Worm (Caenorhabditis elegans) whole organism, L4 larva: ENCODE data around the gene nhr-182.

Experiments
- D1046.2 ChIP-seq: fragments of 200-800 bp; sonication (Bioruptor generic); IDR thresholded peaks from 2 replicates; pipeline ENCODE4 v1.3.6; 2022; ENCODE audit warnings: missing genetic modification characterization, missing compliant biosample characterization
- F10B5.3 ChIP-seq: sonication (generic microtip); optimal IDR thresholded peaks from 2 replicates; lab custom pipeline; 2016; ENCODE audit warnings: mild to moderate bottlenecking, missing genetic modification characterization, missing compliant biosample characterization
- F26F4.8 ChIP-seq: fragments of 200-800 bp; sonication (Bioruptor generic); conservative IDR thresholded peaks from 2 replicates; pipeline ENCODE4 v1.3.6; 2022; ENCODE audit warnings: missing genetic modification characterization, missing compliant biosample characterization
- F37D6.2 ChIP-seq: sonication (generic microtip); optimal IDR thresholded peaks from 2 replicates; lab custom pipeline; 2016; ENCODE audit warnings: mild to moderate bottlenecking, missing genetic modification characterization, missing compliant biosample characterization
- R02D3.7 ChIP-seq: fragments of 150-350 bp; sonication (generic microtip); optimal IDR thresholded peaks from 3 replicates; lab custom pipeline; 2014; ENCODE audit warnings: missing biosample characterization, missing genetic modification characterization
- T20F7.1 ChIP-seq: fragments of 200-800 bp; sonication (Bioruptor generic); optimal IDR thresholded peaks from 2 replicates; lab custom pipeline; 2018; ENCODE audit warnings: mild to moderate bottlenecking, missing genetic modification characterization, missing compliant biosample characterization
- Y5F2A.4 ChIP-seq: fragments of 200-800 bp; sonication (Bioruptor generic); optimal IDR thresholded peaks from 2 replicates; lab custom pipeline; 2018; ENCODE audit warnings: mild to moderate bottlenecking, missing genetic modification characterization, missing compliant biosample characterization
- aha-1 ChIP-seq: fragments of 150-350 bp; peaks from one replicate; lab custom pipeline; 2014; ENCODE audit warnings: missing biosample characterization, missing genetic modification characterization
- aly-2 ChIP-seq: sonication (generic microtip); optimal IDR thresholded peaks from 2 replicates; lab custom pipeline; 2018; ENCODE audit warnings: missing biosample characterization, missing genetic modification characterization
- ceh-44 ChIP-seq: fragments of 200-800 bp; sonication (Bioruptor generic); IDR thresholded peaks from 2 replicates; pipeline ENCODE4 v1.3.6; 2022; ENCODE audit warnings: missing genetic modification reagents, missing genetic modification characterization, missing compliant biosample characterization
- ces-1 ChIP-seq: fragments of 150-350 bp; sonication (generic microtip); optimal IDR thresholded peaks from 4 replicates; lab custom pipeline; 2014; ENCODE audit warnings: missing biosample characterization, missing genetic modification reagents, missing genetic modification characterization
- ctbp-1 ChIP-seq: fragments of 200-800 bp; sonication (Bioruptor generic); IDR thresholded peaks from 2 replicates; pipeline ENCODE4 v1.3.6; 2022; ENCODE audit warnings: missing genetic modification reagents, missing genetic modification characterization, missing compliant biosample characterization
- daf-12 ChIP-seq: fragments of 150-350 bp; optimal IDR thresholded peaks from 2 replicates; lab custom pipeline; 2014; ENCODE audit warnings: missing biosample characterization, missing genetic modification reagents, missing genetic modification characterization
- daf-16 ChIP-seq, 3 experiments: sonication (generic microtip); optimal IDR thresholded peaks; 2 replicates each; lab custom pipeline; 2016 to 2017; ENCODE audit warnings: missing genetic modification characterization in 3 of 3, missing genetic modification reagents in 3 of 3, mild to moderate bottlenecking in 2 of 3, missing compliant biosample characterization in 2 of 3, missing biosample characterization in 1 of 3, moderate library complexity in 1 of 3
- dmd-6 ChIP-seq: fragments of 200-800 bp; sonication (Bioruptor generic); IDR thresholded peaks from 2 replicates; pipeline ENCODE4 v1.3.6; 2022; ENCODE audit warnings: missing genetic modification reagents, missing genetic modification characterization, missing compliant biosample characterization
- dpl-1 ChIP-seq: fragments of 150-350 bp; optimal IDR thresholded peaks from 2 replicates; lab custom pipeline; 2014; ENCODE audit warnings: missing biosample characterization, missing genetic modification reagents, missing genetic modification characterization
- duxl-1 ChIP-seq: sonication (generic microtip); optimal IDR thresholded peaks from 2 replicates; lab custom pipeline; 2016; ENCODE audit warnings: mild to moderate bottlenecking, missing genetic modification characterization, moderate library complexity, missing compliant biosample characterization; ENCODE audit not compliant: poor library complexity
- dve-1 ChIP-seq: sonication (generic microtip); optimal IDR thresholded peaks from 2 replicates; lab custom pipeline; 2017; ENCODE audit warnings: antibody characterized with exemption, mild to moderate bottlenecking, missing genetic modification characterization, missing compliant biosample characterization; ENCODE audit not compliant: insufficient read depth
- gei-8 ChIP-seq: fragments of 200-800 bp; sonication (Bioruptor generic); optimal IDR thresholded peaks from 2 replicates; lab custom pipeline; 2018; ENCODE audit warnings: mild to moderate bottlenecking, missing genetic modification characterization, missing compliant biosample characterization
- hif-1 ChIP-seq, 2 experiments: sonication (generic microtip); optimal IDR thresholded peaks; 2 replicates each; lab custom pipeline; 2016 to 2017; ENCODE audit warnings: missing compliant biosample characterization in 2 of 2, missing genetic modification characterization in 2 of 2, missing genetic modification reagents in 2 of 2, missing genotype in 2 of 2, mild to moderate bottlenecking in 1 of 2
- hlh-11 ChIP-seq: fragments of 200-800 bp; sonication (Bioruptor generic); optimal IDR thresholded peaks from 2 replicates; lab custom pipeline; 2018; ENCODE audit warnings: mild to moderate bottlenecking, missing genetic modification characterization, missing compliant biosample characterization
- jun-1 ChIP-seq: fragments of 150-350 bp; optimal IDR thresholded peaks from 2 replicates; lab custom pipeline; 2014; ENCODE audit warnings: missing biosample characterization, missing genetic modification reagents, missing genetic modification characterization
- lim-7 ChIP-seq: fragments of 200-800 bp; sonication (Bioruptor generic); IDR thresholded peaks from 2 replicates; pipeline ENCODE4 v1.3.6; 2022; ENCODE audit warnings: missing genetic modification characterization, missing compliant biosample characterization
- lin-1 ChIP-seq: fragments of 200-800 bp; sonication (Bioruptor generic); IDR thresholded peaks from 2 replicates; pipeline ENCODE4 v1.3.6; 2022; ENCODE audit warnings: missing genetic modification reagents, missing genetic modification characterization, missing compliant biosample characterization
- lin-38 ChIP-seq: fragments of 200-800 bp; sonication (Bioruptor generic); IDR thresholded peaks from 2 replicates; pipeline ENCODE4 v1.3.6; 2022; ENCODE audit warnings: missing genetic modification reagents, missing genetic modification characterization, missing compliant biosample characterization
- madf-5 ChIP-seq, 2 experiments: fragments of 200-800 bp; sonication (Bioruptor generic); IDR thresholded peaks; 2 replicates each; pipeline ENCODE4 v1.3.6; 2022; ENCODE audit warnings: missing compliant biosample characterization in 2 of 2, missing genetic modification characterization in 2 of 2
- mdl-1 ChIP-seq, 2 experiments: fragments of 150-350 bp in 1 of 2; sonication (generic microtip) in 1 of 2; optimal IDR thresholded peaks; 2 replicates each; lab custom pipeline; 2014 to 2017; ENCODE audit warnings: missing biosample characterization in 2 of 2, missing genetic modification characterization in 2 of 2
- mdt-29 ChIP-seq: fragments of 200-800 bp; sonication (Bioruptor generic); IDR thresholded peaks from 2 replicates; pipeline ENCODE4 v1.3.6; 2022; ENCODE audit warnings: missing genetic modification reagents, missing genetic modification characterization, missing compliant biosample characterization
- nhr-102 ChIP-seq: sonication (generic microtip); optimal IDR thresholded peaks from 2 replicates; lab custom pipeline; 2016; ENCODE audit warnings: mild to moderate bottlenecking, missing genetic modification characterization, moderate library complexity, missing compliant biosample characterization
- nhr-11 ChIP-seq: fragments of 150-350 bp; optimal IDR thresholded peaks from 2 replicates; lab custom pipeline; 2014; ENCODE audit warnings: missing biosample characterization, missing genetic modification characterization
- nhr-25 ChIP-seq: sonication (generic microtip); optimal IDR thresholded peaks from 2 replicates; lab custom pipeline; 2017; ENCODE audit warnings: missing genetic modification characterization, mild to moderate bottlenecking, missing compliant biosample characterization, antibody characterized with exemption, moderate library complexity, borderline replicate concordance; ENCODE audit not compliant: insufficient read depth
- nhr-28 ChIP-seq: fragments of 150-350 bp; optimal IDR thresholded peaks from 2 replicates; lab custom pipeline; 2014; ENCODE audit warnings: missing biosample characterization, missing genetic modification characterization
- nhr-41 ChIP-seq: fragments of 200-800 bp; sonication (Bioruptor generic); IDR thresholded peaks from 2 replicates; pipeline ENCODE4 v1.3.6; 2022; ENCODE audit warnings: missing genetic modification reagents, missing genetic modification characterization, missing compliant biosample characterization
- nhr-48 ChIP-seq: sonication (generic microtip); optimal IDR thresholded peaks from 2 replicates; lab custom pipeline; 2016; ENCODE audit warnings: mild to moderate bottlenecking, missing genetic modification characterization, missing compliant biosample characterization
- nhr-77 ChIP-seq: fragments of 150-350 bp; optimal IDR thresholded peaks from 2 replicates; lab custom pipeline; 2014; ENCODE audit warnings: missing biosample characterization, missing genetic modification characterization
- pqm-1 ChIP-seq: sonication (generic microtip); optimal IDR thresholded peaks from 2 replicates; lab custom pipeline; 2017; ENCODE audit warnings: missing biosample characterization, missing genetic modification characterization
- unc-130 ChIP-seq: sonication (generic microtip); optimal IDR thresholded peaks from 2 replicates; lab custom pipeline; 2016; ENCODE audit warnings: missing genetic modification reagents, missing genetic modification characterization, missing compliant biosample characterization
- zfp-2 ChIP-seq: sonication (generic microtip); optimal IDR thresholded peaks from 2 replicates; lab custom pipeline; 2016; ENCODE audit warnings: mild to moderate bottlenecking, missing genetic modification characterization, missing compliant biosample characterization
- zfp-3 ChIP-seq: fragments of 200-800 bp; sonication (Bioruptor generic); conservative IDR thresholded peaks from 2 replicates; pipeline ENCODE4 v1.3.6; 2022; ENCODE audit warnings: missing genetic modification reagents, missing genetic modification characterization, missing compliant biosample characterization
- ztf-11 ChIP-seq: fragments of 150-350 bp; optimal IDR thresholded peaks from 2 replicates; lab custom pipeline; 2014; ENCODE audit warnings: missing biosample characterization, missing genetic modification characterization
- ztf-7 ChIP-seq: fragments of 150-350 bp; optimal IDR thresholded peaks from 2 replicates; lab custom pipeline; 2014; ENCODE audit warnings: missing biosample characterization, missing genetic modification characterization

Gene nhr-182

DNA sequence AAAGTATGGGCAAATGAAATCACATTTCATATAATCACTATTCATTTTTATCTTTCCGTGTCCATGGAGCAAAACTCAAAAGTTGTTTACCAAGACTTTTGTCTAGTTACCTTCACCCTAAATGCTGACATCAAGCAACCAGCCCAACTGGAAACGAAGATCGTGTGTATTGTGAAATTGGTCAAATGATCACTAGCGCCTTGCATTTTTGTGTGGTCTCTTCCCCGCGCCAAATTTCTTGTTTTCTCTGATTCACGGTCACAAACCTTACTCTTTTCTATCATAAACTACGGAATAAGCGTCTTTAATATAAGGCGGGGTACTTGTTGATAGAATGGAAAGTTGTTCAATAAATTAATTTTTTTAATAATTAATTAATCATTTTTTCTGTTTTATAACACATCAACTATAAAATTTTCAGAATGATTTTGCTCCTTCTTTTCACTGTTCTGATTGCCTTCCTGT lies 9.6 kb downstream of the nhr-182 start, which contains the start of gene cyp-33C7 (continued):
- TF ChIP-seq lin-1 (GFP tag; lab: Robert Waterston, UW) (0 out of 2 replicates have a peak, but pooled peaks have one; percentile 36), nhr-28 (tag; lab: Kevin White, UChicago) (peak; percentile 98), madf-5 (GFP tag; IDR thresholded peaks at IDR 0.05; lab: Robert Waterston, UW) (no peak), aha-1 (peak; percentile 45), F26F4.8 (no peak), zfp-2 (no peak), Y5F2A.4 (no peak), ceh-44 (GFP tag; lab: Robert Waterston, UW) (no peak), dve-1 (tag; lab: Kevin White, UChicago) (peak; percentile 87), dmd-6 (GFP tag; lab: Robert Waterston, UW) (peak; percentile 85), F10B5.3 (tag; lab: Kevin White, UChicago) (no peak), nhr-41 (no peak), daf-16 (GFP tag; optimal IDR thresholded peaks at IDR 0.05; lab: Kevin White, UChicago) (peak in 1 of 2 experiments; percentile 43), daf-16 (tag; optimal IDR thresholded peaks at IDR 0.05; lab: Kevin White, UChicago) (peak; percentile 98), mdl-1 (tag; optimal IDR thresholded peaks at IDR 0.05; lab: Kevin White, UChicago) (peak in 1 of 2 experiments; percentile 68), T20F7.1 (GFP tag; lab: Kevin White, UChicago) (no peak), lin-38 (no peak), R02D3.7 (tag; lab: Kevin White, UChicago) (no peak), D1046.2 (GFP tag; lab: Robert Waterston, UW) (no peak), duxl-1 (tag; lab: Kevin White, UChicago) (no peak), ces-1 (no peak), pqm-1 (tag; lab: Kevin White, UChicago) (peak; percentile 65), aly-2 (no peak), hif-1 (tag; optimal IDR thresholded peaks at IDR 0.05; lab: Kevin White, UChicago) (peak in 1 of 2 experiments; percentile 1), gei-8 (no peak), nhr-25 (no peak), unc-130 (GFP tag; lab: Kevin White, UChicago) (no peak), mdt-29 (GFP tag; lab: Robert Waterston, UW) (no peak), ztf-11 (tag; lab: Kevin White, UChicago) (no peak), F37D6.2 (tag; lab: Kevin White, UChicago) (no peak), ztf-7 (tag; lab: Kevin White, UChicago) (peak; percentile 9), jun-1 (no peak), nhr-102 (tag; lab: Kevin White, UChicago) (peak; percentile 82), nhr-48 (tag; lab: Kevin White, UChicago) (peak; percentile 29)

DNA sequence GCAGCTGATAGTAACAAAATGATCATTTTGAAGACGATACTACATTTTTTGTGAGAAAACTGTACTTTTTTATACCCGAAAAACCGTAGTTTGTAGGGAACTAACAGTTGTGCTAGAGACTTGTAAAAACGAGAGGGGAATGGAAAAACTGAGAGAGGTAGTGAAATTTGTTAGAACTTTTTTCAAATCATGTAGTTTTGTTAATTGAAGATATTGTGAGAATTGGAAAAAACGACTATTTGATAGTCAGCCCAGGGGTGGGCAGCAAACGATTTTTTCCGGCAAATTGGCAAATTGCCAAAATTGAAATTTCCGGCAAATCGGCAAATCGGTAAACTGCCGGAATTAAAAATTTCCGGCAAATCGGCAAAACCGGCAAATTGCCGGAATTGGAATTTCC lies 10.4 kb downstream of the nhr-182 start, which contains the start of gene cyp-33C6:
Gene cyp-33C6 (minus strand): TSS at position 101 of the 400 bp plus-strand sequence.
- no peak for TF ChIP-seq mdl-1 (tag; optimal IDR thresholded peaks at IDR 0.05; lab: Kevin White, UChicago)
- no peak for TF ChIP-seq ctbp-1 (GFP tag; lab: Robert Waterston, UW)
- no peak for TF ChIP-seq aly-2
- TF ChIP-seq daf-12 = no peak
- TF ChIP-seq Y5F2A.4 = no peak
- no peak for TF ChIP-seq unc-130 (GFP tag; lab: Kevin White, UChicago)
- TF ChIP-seq T20F7.1 (GFP tag; lab: Kevin White, UChicago) = no peak
- no peak for TF ChIP-seq zfp-3
- no peak for TF ChIP-seq dpl-1 (GFP tag; lab: Kevin White, UChicago)

DNA sequence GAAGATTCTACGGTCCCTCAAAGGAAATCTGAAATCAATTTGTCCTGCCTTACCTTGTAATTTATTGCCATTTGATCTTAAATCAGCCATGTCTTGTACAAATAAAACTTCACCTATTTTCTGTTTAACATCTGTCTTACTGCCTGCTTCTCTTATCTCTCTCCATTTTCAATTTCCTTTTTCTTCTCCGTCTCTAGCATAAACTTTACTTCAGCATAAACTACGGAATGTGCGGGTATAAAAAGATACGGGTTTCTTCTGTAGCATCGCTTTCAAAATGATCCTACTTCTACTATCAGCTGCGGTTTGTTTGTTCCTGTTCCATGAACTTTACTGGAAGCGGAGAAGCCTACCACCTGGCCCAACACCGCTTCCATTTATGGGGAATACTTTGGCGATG lies 15.0 kb downstream of the nhr-182 start, which contains the start of gene cyp-33C5:
Gene cyp-33C5 (plus strand): TSS at position 254 of the 400 bp plus-strand sequence.
- TF ChIP-seq daf-16 (GFP tag; optimal IDR thresholded peaks at IDR 0.05; lab: Kevin White, UChicago) (no peak), daf-16 (tag; optimal IDR thresholded peaks at IDR 0.05; lab: Kevin White, UChicago) (peak; percentile 46), pqm-1 (tag; lab: Kevin White, UChicago) (peak; percentile 23), nhr-28 (tag; lab: Kevin White, UChicago) (peak; percentile 98), dmd-6 (GFP tag; lab: Robert Waterston, UW) (peak; percentile 70), hlh-11 (tag; lab: Kevin White, UChicago) (peak; percentile 25), nhr-77 (tag; lab: Kevin White, UChicago) (no peak), lim-7 (GFP tag; lab: Robert Waterston, UW) (no peak), dve-1 (tag; lab: Kevin White, UChicago) (peak; percentile 54), duxl-1 (tag; lab: Kevin White, UChicago) (peak; percentile 5), nhr-11 (no peak), lin-1 (GFP tag; lab: Robert Waterston, UW) (0 out of 2 replicates have a peak, but pooled peaks have one; percentile 41)
